Worm (Caenorhabditis elegans): ENCODE results near the gene klp-18.

DNA sequence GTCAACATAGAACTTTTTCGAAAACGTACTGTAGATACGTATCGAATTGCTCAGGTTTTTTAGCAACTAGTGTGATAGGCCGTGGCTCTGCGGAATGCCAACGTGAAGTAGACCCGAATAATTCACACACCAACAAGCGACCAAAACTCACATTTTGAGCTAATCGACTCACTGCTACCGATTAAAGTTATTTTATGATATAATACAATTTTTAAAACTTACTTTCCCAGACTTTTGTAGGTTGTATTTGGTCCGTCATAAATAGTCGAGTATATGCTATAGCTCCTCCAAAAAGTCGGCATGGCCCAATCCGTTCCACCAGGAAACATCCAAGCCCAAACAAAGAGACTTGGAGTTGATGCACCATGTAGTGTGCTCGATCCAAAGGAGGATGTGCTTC is 29.2 kb upstream of the klp-18 start, which contains the start of gene C25A8.1:
- TF ChIP-seq lsy-2 (tag; optimal IDR thresholded peaks at IDR 0.05) (no peak), flh-1 (GFP tag; optimal IDR thresholded peaks at IDR 0.05) (no peak), tbx-8 (GFP tag; optimal IDR thresholded peaks at IDR 0.05) (no peak), ces-1 (GFP tag; optimal IDR thresholded peaks at IDR 0.05) (no peak), snpc-4 (tag; optimal IDR thresholded peaks at IDR 0.05) (no peak), ham-2 (GFP tag; optimal IDR thresholded peaks at IDR 0.05) (no peak), nhr-237 (tag; optimal IDR thresholded peaks at IDR 0.05) (no peak), unc-39 (tag; optimal IDR thresholded peaks at IDR 0.05) (no peak), mab-5 (tag; optimal IDR thresholded peaks at IDR 0.05) (no peak)
